Worm (Caenorhabditis elegans) whole organism, L3 larva: Measurements from ENCODE around the gene F14E5.2.

Experiments
- egl-27 ChIP-seq: sonication (generic microtip); optimal IDR thresholded peaks from 4 replicates; lab custom pipeline; 2017; ENCODE audit warnings: missing biosample characterization, missing genetic modification reagents, missing genetic modification characterization
- elt-3 ChIP-seq, 3 experiments: fragments of 150-350 bp in 1 of 3; sonication (generic microtip) in 2 of 3; optimal IDR thresholded peaks; 2 replicates in 2 of 3; 4 replicates in 1 of 3; lab custom pipeline; 2014 to 2017; ENCODE audit warnings: missing biosample characterization in 3 of 3, missing genetic modification characterization in 3 of 3
- fkh-10 ChIP-seq: sonication (generic microtip); optimal IDR thresholded peaks from 2 replicates; lab custom pipeline; 2017; ENCODE audit warnings: missing biosample characterization, missing genetic modification reagents, missing genetic modification characterization
- mdl-1 ChIP-seq: fragments of 150-350 bp; optimal IDR thresholded peaks from 2 replicates; lab custom pipeline; 2014; ENCODE audit warnings: missing biosample characterization, missing genetic modification characterization
- nhr-11 ChIP-seq: fragments of 150-350 bp; optimal IDR thresholded peaks from 2 replicates; lab custom pipeline; 2014; ENCODE audit warnings: missing biosample characterization, missing genetic modification characterization
- nhr-25 ChIP-seq: sonication (generic microtip); optimal IDR thresholded peaks from 2 replicates; lab custom pipeline; 2017; ENCODE audit warnings: missing biosample characterization, missing genetic modification characterization
- nhr-28 ChIP-seq: fragments of 150-350 bp; optimal IDR thresholded peaks from 2 replicates; lab custom pipeline; 2014; ENCODE audit warnings: missing biosample characterization, missing genetic modification characterization
- nhr-77 ChIP-seq: fragments of 150-350 bp; optimal IDR thresholded peaks from 2 replicates; lab custom pipeline; 2014; ENCODE audit warnings: missing biosample characterization, missing genetic modification characterization
- pqm-1 ChIP-seq: fragments of 150-350 bp; optimal IDR thresholded peaks from 2 replicates; lab custom pipeline; 2017; ENCODE audit warnings: missing biosample characterization, missing genetic modification characterization, inconsistent platforms
- unc-39 ChIP-seq: sonication (generic microtip); optimal IDR thresholded peaks from 4 replicates; lab custom pipeline; 2017; ENCODE audit warnings: missing biosample characterization, missing genetic modification characterization
- unc-62 ChIP-seq: fragments of 150-350 bp; sonication (generic microtip); optimal IDR thresholded peaks from 4 replicates; lab custom pipeline; 2014; ENCODE audit warnings: missing biosample characterization, missing genetic modification reagents, missing genetic modification characterization
- ztf-4 ChIP-seq: fragments of 150-350 bp; optimal IDR thresholded peaks from 2 replicates; lab custom pipeline; 2014; ENCODE audit warnings: missing biosample characterization, missing genetic modification characterization

- no peak for TF ChIP-seq mdl-1 (tag; lab: Kevin White, UChicago)
- TF ChIP-seq unc-62 (GFP tag; lab: Kevin White, UChicago): no peak
- no peak for TF ChIP-seq nhr-28 (tag; lab: Kevin White, UChicago)
- no peak for TF ChIP-seq unc-39 (tag; lab: Kevin White, UChicago)
- no peak for TF ChIP-seq elt-3 (tag; optimal IDR thresholded peaks at IDR 0.05; lab: Kevin White, UChicago)
- TF ChIP-seq pqm-1 (tag; lab: Kevin White, UChicago): no peak
- no peak for TF ChIP-seq ztf-4 (tag; lab: Kevin White, UChicago)
- no peak for TF ChIP-seq nhr-77 (tag; lab: Kevin White, UChicago)
- no peak for TF ChIP-seq fkh-10 (GFP tag; lab: Kevin White, UChicago)
- no peak for TF ChIP-seq nhr-25 (tag; lab: Kevin White, UChicago)
- TF ChIP-seq nhr-11 (tag; lab: Kevin White, UChicago): no peak
- TF ChIP-seq egl-27 (tag; lab: Kevin White, UChicago): no peak
Observed at ce11 chrII:8457438-8457837, 28.8 kb upstream of the F14E5.2 start, which contains the start of gene zyg-9.
